Worm (Caenorhabditis elegans) whole organism, L4 larva: ENCODE measurements around the gene F49H12.2.
A peak's percentile ranks its signal among the peaks of the same experiment; 100 is the strongest.
"Not testable (repeated sequence)": the region's sequence is repeated elsewhere in the genome, so short reads cannot be mapped to it uniquely, and the experiment has no call there.

Experiments used
- D1046.2 ChIP-seq: fragments of 200-800 bp; sonication (Bioruptor generic); IDR thresholded peaks from 2 replicates; pipeline ENCODE4 v1.3.6; 2022; ENCODE audit warnings: missing genetic modification characterization, missing compliant biosample characterization
- F44E2.7 ChIP-seq: fragments of 200-800 bp; sonication (Bioruptor generic); IDR thresholded peaks from 2 replicates; pipeline ENCODE4 v2.1.2; 2022; ENCODE audit warnings: missing genetic modification characterization, missing compliant biosample characterization
- R02D3.7 ChIP-seq: fragments of 150-350 bp; sonication (generic microtip); optimal IDR thresholded peaks from 3 replicates; lab custom pipeline; 2014; ENCODE audit warnings: missing biosample characterization, missing genetic modification characterization
- T20F7.1 ChIP-seq: fragments of 200-800 bp; sonication (Bioruptor generic); optimal IDR thresholded peaks from 2 replicates; lab custom pipeline; 2018; ENCODE audit warnings: mild to moderate bottlenecking, missing genetic modification characterization, missing compliant biosample characterization
- T26A8.4 ChIP-seq: fragments of 200-800 bp; sonication (Bioruptor generic); IDR thresholded peaks from 2 replicates; pipeline ENCODE4 v1.3.6; 2022; ENCODE audit warnings: missing genetic modification characterization, missing compliant biosample characterization
- Y48G9A.11 ChIP-seq: fragments of 200-800 bp; sonication (Bioruptor generic); IDR thresholded peaks from 2 replicates; pipeline ENCODE4 v1.3.6; 2022; ENCODE audit warnings: missing genetic modification reagents, missing genetic modification characterization, missing compliant biosample characterization
- Y75B8A.6 ChIP-seq: fragments of 200-800 bp; sonication (Bioruptor generic); IDR thresholded peaks from 2 replicates; pipeline ENCODE4 v1.3.6; 2022; ENCODE audit warnings: missing genetic modification reagents, missing genetic modification characterization, missing compliant biosample characterization
- ZK337.2 ChIP-seq: fragments of 200-800 bp; sonication (Bioruptor generic); IDR thresholded peaks from 2 replicates; pipeline ENCODE4 v1.3.6; 2022; ENCODE audit warnings: missing genetic modification reagents, missing genetic modification characterization, missing compliant biosample characterization
- aly-2 ChIP-seq: sonication (generic microtip); optimal IDR thresholded peaks from 2 replicates; lab custom pipeline; 2018; ENCODE audit warnings: missing biosample characterization, missing genetic modification characterization
- ama-1 ChIP-seq: fragments of 150-350 bp; optimal IDR thresholded peaks from 2 replicates; lab custom pipeline; 2014; ENCODE audit warnings: inconsistent platforms, mixed read lengths
- ceh-44 ChIP-seq: fragments of 200-800 bp; sonication (Bioruptor generic); IDR thresholded peaks from 2 replicates; pipeline ENCODE4 v1.3.6; 2022; ENCODE audit warnings: missing genetic modification reagents, missing genetic modification characterization, missing compliant biosample characterization
- ceh-62 ChIP-seq: sonication (generic microtip); optimal IDR thresholded peaks from 2 replicates; lab custom pipeline; 2017; ENCODE audit warnings: missing biosample characterization, missing genetic modification characterization
- ces-1 ChIP-seq: fragments of 150-350 bp; sonication (generic microtip); optimal IDR thresholded peaks from 4 replicates; lab custom pipeline; 2014; ENCODE audit warnings: missing biosample characterization, missing genetic modification reagents, missing genetic modification characterization
- daf-8 ChIP-seq: fragments of 200-800 bp; sonication (Bioruptor generic); IDR thresholded peaks from 2 replicates; pipeline ENCODE4 v1.3.6; 2022; ENCODE audit warnings: missing genetic modification characterization, missing compliant biosample characterization
- dmd-9 ChIP-seq: fragments of 200-800 bp; sonication (Bioruptor generic); IDR thresholded peaks from 2 replicates; pipeline ENCODE4 v1.3.6; 2022; ENCODE audit warnings: missing genetic modification reagents, missing genetic modification characterization, missing compliant biosample characterization
- dve-1 ChIP-seq: sonication (generic microtip); optimal IDR thresholded peaks from 2 replicates; lab custom pipeline; 2017; ENCODE audit warnings: antibody characterized with exemption, mild to moderate bottlenecking, missing genetic modification characterization, missing compliant biosample characterization; ENCODE audit not compliant: insufficient read depth
- egl-43 ChIP-seq: fragments of 200-800 bp; sonication (Bioruptor generic); IDR thresholded peaks from 2 replicates; pipeline ENCODE4 v1.3.6; 2022; ENCODE audit warnings: missing genetic modification reagents, missing genetic modification characterization, missing compliant biosample characterization
- hlh-11 ChIP-seq: fragments of 200-800 bp; sonication (Bioruptor generic); optimal IDR thresholded peaks from 2 replicates; lab custom pipeline; 2018; ENCODE audit warnings: mild to moderate bottlenecking, missing genetic modification characterization, missing compliant biosample characterization
- jun-1 ChIP-seq: fragments of 150-350 bp; optimal IDR thresholded peaks from 2 replicates; lab custom pipeline; 2014; ENCODE audit warnings: missing biosample characterization, missing genetic modification reagents, missing genetic modification characterization
- lim-7 ChIP-seq: fragments of 200-800 bp; sonication (Bioruptor generic); IDR thresholded peaks from 2 replicates; pipeline ENCODE4 v1.3.6; 2022; ENCODE audit warnings: missing genetic modification characterization, missing compliant biosample characterization
- lin-13 ChIP-seq: fragments of 150-350 bp; optimal IDR thresholded peaks from 2 replicates; lab custom pipeline; 2014; ENCODE audit warnings: missing biosample characterization, missing genetic modification reagents, missing genetic modification characterization
- madf-5 ChIP-seq, 2 experiments: fragments of 200-800 bp; sonication (Bioruptor generic); IDR thresholded peaks; 2 replicates each; pipeline ENCODE4 v1.3.6; 2022; ENCODE audit warnings: missing compliant biosample characterization in 2 of 2, missing genetic modification characterization in 2 of 2
- madf-9 ChIP-seq: fragments of 200-800 bp; sonication (Bioruptor generic); conservative IDR thresholded peaks from 2 replicates; pipeline ENCODE4 v1.3.6; 2022; ENCODE audit warnings: missing genetic modification reagents, missing genetic modification characterization, missing compliant biosample characterization
- mdl-1 ChIP-seq, 2 experiments: fragments of 150-350 bp in 1 of 2; sonication (generic microtip) in 1 of 2; optimal IDR thresholded peaks; 2 replicates each; lab custom pipeline; 2014 to 2017; ENCODE audit warnings: missing biosample characterization in 2 of 2, missing genetic modification characterization in 2 of 2
- mdt-29 ChIP-seq: fragments of 200-800 bp; sonication (Bioruptor generic); IDR thresholded peaks from 2 replicates; pipeline ENCODE4 v1.3.6; 2022; ENCODE audit warnings: missing genetic modification reagents, missing genetic modification characterization, missing compliant biosample characterization
- mxl-2 ChIP-seq: fragments of 200-800 bp; sonication (Bioruptor generic); conservative IDR thresholded peaks from 2 replicates; pipeline ENCODE4 v1.3.6; 2022; ENCODE audit warnings: missing genetic modification reagents, missing genetic modification characterization, missing compliant biosample characterization
- nhr-10 ChIP-seq: fragments of 150-350 bp; optimal IDR thresholded peaks from 2 replicates; lab custom pipeline; 2014; ENCODE audit warnings: missing biosample characterization, missing genetic modification characterization
- nhr-237 ChIP-seq: sonication (generic microtip); optimal IDR thresholded peaks from 2 replicates; lab custom pipeline; 2017; ENCODE audit warnings: missing biosample characterization, missing genetic modification characterization
- nhr-25 ChIP-seq: sonication (generic microtip); optimal IDR thresholded peaks from 2 replicates; lab custom pipeline; 2017; ENCODE audit warnings: missing genetic modification characterization, mild to moderate bottlenecking, missing compliant biosample characterization, antibody characterized with exemption, moderate library complexity, borderline replicate concordance; ENCODE audit not compliant: insufficient read depth
- nhr-42 ChIP-seq: fragments of 200-800 bp; sonication (Bioruptor generic); IDR thresholded peaks from 2 replicates; pipeline ENCODE4 v1.3.6; 2022; ENCODE audit warnings: missing genetic modification characterization, missing compliant biosample characterization
- nhr-6 ChIP-seq: fragments of 150-350 bp; optimal IDR thresholded peaks from 2 replicates; lab custom pipeline; 2014; ENCODE audit warnings: missing biosample characterization, missing genetic modification characterization
- nhr-76 ChIP-seq: fragments of 150-350 bp; optimal IDR thresholded peaks from 2 replicates; lab custom pipeline; 2014; ENCODE audit warnings: missing biosample characterization, missing genetic modification characterization
- nhr-77 ChIP-seq: fragments of 150-350 bp; optimal IDR thresholded peaks from 2 replicates; lab custom pipeline; 2014; ENCODE audit warnings: missing biosample characterization, missing genetic modification characterization
- pha-4 ChIP-seq, 2 experiments: fragments of 150-350 bp in 1 of 2; fragments of 200-800 bp in 1 of 2; sonication (Bioruptor generic) in 1 of 2; IDR thresholded peaks in 1 of 2; optimal IDR thresholded peaks in 1 of 2; 2 replicates each; pipeline versions ENCODE4 v1.3.6 to Lab custom; 2014 to 2022; ENCODE audit warnings: missing genetic modification characterization in 2 of 2, missing genetic modification reagents in 2 of 2, missing biosample characterization in 1 of 2, missing compliant biosample characterization in 1 of 2
- php-3 ChIP-seq: fragments of 200-800 bp; sonication (Bioruptor generic); IDR thresholded peaks from 2 replicates; pipeline ENCODE4 v1.3.6; 2022; ENCODE audit warnings: missing genetic modification reagents, missing genetic modification characterization, missing compliant biosample characterization
- pqm-1 ChIP-seq: sonication (generic microtip); optimal IDR thresholded peaks from 2 replicates; lab custom pipeline; 2017; ENCODE audit warnings: missing biosample characterization, missing genetic modification characterization
- sdz-12 ChIP-seq: fragments of 200-800 bp; sonication (Bioruptor generic); optimal IDR thresholded peaks from 2 replicates; lab custom pipeline; 2018; ENCODE audit warnings: mild to moderate bottlenecking, missing genetic modification characterization, missing compliant biosample characterization
- set-16 ChIP-seq: fragments of 200-800 bp; sonication (Bioruptor generic); IDR thresholded peaks from 2 replicates; pipeline ENCODE4 v1.3.6; 2022; ENCODE audit warnings: missing genetic modification reagents, missing genetic modification characterization, missing compliant biosample characterization
- skn-1 ChIP-seq: fragments of 150-350 bp; optimal IDR thresholded peaks from 2 replicates; lab custom pipeline; 2014; ENCODE audit warnings: missing biosample characterization, missing genetic modification characterization
- tag-97 ChIP-seq: fragments of 200-800 bp; sonication (Bioruptor generic); IDR thresholded peaks from 2 replicates; pipeline ENCODE4 v1.3.6; 2022; ENCODE audit warnings: missing genetic modification characterization, missing compliant biosample characterization
- tra-1 ChIP-seq: fragments of 200-800 bp; sonication (Bioruptor generic); IDR thresholded peaks from 2 replicates; pipeline ENCODE4 v1.3.6; 2022; ENCODE audit warnings: missing genetic modification reagents, missing genetic modification characterization, missing compliant biosample characterization
- zfp-2 ChIP-seq: sonication (generic microtip); optimal IDR thresholded peaks from 2 replicates; lab custom pipeline; 2016; ENCODE audit warnings: mild to moderate bottlenecking, missing genetic modification characterization, missing compliant biosample characterization
- zip-11 ChIP-seq: fragments of 200-800 bp; sonication (Bioruptor generic); IDR thresholded peaks from 2 replicates; pipeline ENCODE4 v1.3.6; 2022; ENCODE audit warnings: missing genetic modification characterization, missing compliant biosample characterization

F49H12.2 gene

DNA sequence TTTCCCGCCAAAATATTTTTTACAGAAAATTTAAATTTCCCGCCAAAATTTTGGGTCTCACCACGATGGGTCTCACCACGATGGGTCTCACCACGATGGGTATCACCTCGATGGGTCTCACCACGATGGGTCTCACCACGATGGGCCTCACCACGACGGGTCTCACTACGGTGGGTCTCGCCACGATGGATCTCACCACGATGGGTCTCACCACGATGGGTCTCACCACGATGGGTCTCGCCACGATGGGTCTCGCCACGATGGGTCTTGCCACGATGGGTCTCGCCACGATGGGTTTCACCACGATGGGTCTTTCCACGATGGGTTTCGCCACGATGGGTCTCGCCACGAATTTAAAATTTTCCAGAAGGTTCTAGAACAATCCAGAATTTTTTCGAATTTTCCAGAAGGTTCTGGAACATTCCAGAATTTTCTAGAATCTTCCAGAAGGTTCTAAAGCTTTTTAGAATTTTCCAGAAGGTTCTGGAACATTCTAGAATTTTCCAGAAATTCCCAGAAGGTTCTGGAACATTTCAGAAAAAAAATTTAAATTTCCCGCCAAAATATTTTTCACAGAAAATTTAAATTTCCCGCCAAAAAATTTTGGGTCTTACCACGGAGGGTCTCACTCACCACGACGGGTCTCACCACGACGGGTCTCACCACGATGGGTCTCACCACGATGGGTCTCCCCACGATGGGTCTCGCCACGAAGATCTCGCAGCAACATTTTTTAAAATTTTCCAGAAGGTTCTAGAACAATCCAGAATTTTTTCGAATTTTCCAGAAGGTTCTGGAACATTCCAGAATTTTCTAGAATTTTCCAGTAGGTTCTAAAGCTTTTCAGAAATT lies 26.4 kb upstream of the F49H12.2 start:
- TF ChIP-seq tra-1 (0 out of 2 replicates have a peak, but pooled peaks have one; percentile 11), php-3 (GFP tag; lab: Robert Waterston, UW) (0 out of 2 replicates have a peak, but pooled peaks have one; percentile 37), ZK337.2 (GFP tag; lab: Robert Waterston, UW) (peak; percentile 36; the same call in 1 of the 2 replicates), F44E2.7 (peak; percentile 42; the same call in 1 of the 2 replicates), Y48G9A.11 (0 out of 2 replicates have a peak, but pooled peaks have one; percentile 8), madf-5 (GFP tag; IDR thresholded peaks at IDR 0.05; lab: Robert Waterston, UW) (peak; percentile 15 to 58; a peak in 2 of 4 replicates), T26A8.4 (GFP tag; lab: Robert Waterston, UW) (0 out of 2 replicates have a peak, but pooled peaks have one; percentile 29), dmd-9 (GFP tag; lab: Robert Waterston, UW) (peak; percentile 65; the same call in 1 of the 2 replicates), ceh-44 (GFP tag; lab: Robert Waterston, UW) (0 out of 2 replicates have a peak, but pooled peaks have one; percentile 49), set-16 (GFP tag; lab: Robert Waterston, UW) (peak; percentile 87), madf-9 (GFP tag; lab: Robert Waterston, UW) (0 out of 2 replicates have a peak, but pooled peaks have one; percentile 25), egl-43 (peak; percentile 54; the same call in 1 of the 2 replicates), lim-7 (peak; percentile 65; the same call in 1 of the 2 replicates), Y75B8A.6 (GFP tag; lab: Robert Waterston, UW) (0 out of 2 replicates have a peak, but pooled peaks have one; percentile 16), D1046.2 (peak; percentile 75; the same call in 1 of the 2 replicates), nhr-42 (GFP tag; lab: Robert Waterston, UW) (peak; percentile 81; the same call in 1 of the 2 replicates), zip-11 (GFP tag; lab: Robert Waterston, UW) (0 out of 2 replicates have a peak, but pooled peaks have one; percentile 34), pha-4 (GFP tag; IDR thresholded peaks at IDR 0.05; lab: Robert Waterston, UW) (0 out of 2 replicates have a peak, but pooled peaks have one; percentile 14), tag-97 (GFP tag; lab: Robert Waterston, UW) (0 out of 2 replicates have a peak, but pooled peaks have one; percentile 30)
- not testable (repeated sequence) for TF ChIP-seq pha-4 (tag; optimal IDR thresholded peaks at IDR 0.05; lab: Kevin White, UChicago)

DNA sequence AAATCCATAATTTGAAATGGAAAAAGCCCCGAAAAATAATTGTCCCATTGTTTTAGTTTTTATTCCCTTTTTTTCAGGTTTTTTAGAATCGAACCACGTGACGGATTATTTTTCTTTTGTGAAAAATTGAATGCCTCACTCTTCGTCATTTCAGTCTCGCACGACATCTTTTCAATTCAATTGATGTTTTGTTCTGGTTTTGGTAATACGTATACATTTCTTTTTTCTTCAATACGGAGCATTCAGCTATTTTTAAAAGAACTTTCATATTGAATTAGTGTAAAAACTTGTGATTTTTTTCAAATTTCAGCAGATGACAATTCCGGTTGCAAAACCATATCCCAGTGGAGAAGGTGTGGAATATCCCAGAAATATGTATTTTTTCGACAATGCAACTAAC lies 20.4 kb upstream of the F49H12.2 start, which contains the start of gene F49H12.7:
Gene F49H12.7 (plus strand): TSS at position 301 of the 400 bp plus-strand sequence.
- TF ChIP-seq sdz-12 (GFP tag; lab: Kevin White, UChicago), result no peak
- TF ChIP-seq ceh-44 (GFP tag; lab: Robert Waterston, UW), result no peak
- TF ChIP-seq ceh-62 (tag; lab: Kevin White, UChicago), result no peak
- no peak for TF ChIP-seq ces-1 (GFP tag; lab: Kevin White, UChicago)
- TF ChIP-seq skn-1, result no peak
- peak; percentile 4 for TF ChIP-seq dve-1 (tag; lab: Kevin White, UChicago)
- TF ChIP-seq mxl-2, result no peak
- no peak for TF ChIP-seq T20F7.1
- TF ChIP-seq nhr-77 (tag; lab: Kevin White, UChicago), result no peak

DNA sequence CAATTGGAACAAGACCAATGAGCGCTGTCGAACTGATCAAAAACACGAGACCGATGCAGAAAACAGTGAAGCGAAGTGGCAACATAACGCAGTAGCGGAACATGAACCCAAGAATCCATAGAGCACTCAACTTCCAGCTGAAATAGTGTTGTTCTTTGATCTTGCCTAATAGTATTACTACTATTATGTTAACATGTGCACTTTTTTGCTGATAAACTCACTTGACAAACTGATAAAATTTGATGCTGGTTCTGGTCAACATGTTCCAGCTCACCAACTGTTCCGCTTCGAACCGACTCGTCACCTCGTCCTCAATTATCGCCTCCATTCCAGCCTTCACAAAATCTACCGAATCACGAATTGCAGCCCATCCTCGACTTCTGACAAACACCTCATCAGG lies 16.8 kb upstream of the F49H12.2 start:
- no peak for TF ChIP-seq jun-1 (tag; lab: Kevin White, UChicago)
- no peak for TF ChIP-seq lin-13 (GFP tag; lab: Kevin White, UChicago)
- TF ChIP-seq zfp-2 (tag; lab: Kevin White, UChicago), result no peak
- no peak for TF ChIP-seq daf-8 (GFP tag; lab: Robert Waterston, UW)
- no peak for TF ChIP-seq R02D3.7 (tag; lab: Kevin White, UChicago)
- no peak for TF ChIP-seq nhr-25 (tag; lab: Kevin White, UChicago)
- TF ChIP-seq ama-1 (lab: Kevin White, UChicago), result no peak
- peak; percentile 48 for TF ChIP-seq dve-1 (tag; lab: Kevin White, UChicago)
- no peak for TF ChIP-seq nhr-6 (tag; lab: Kevin White, UChicago)
- no peak for TF ChIP-seq nhr-42 (GFP tag; lab: Robert Waterston, UW)
- TF ChIP-seq mdl-1 (tag; optimal IDR thresholded peaks at IDR 0.05; lab: Kevin White, UChicago), result peak in 1 of 2 experiments; percentile 17
- TF ChIP-seq sdz-12 (GFP tag; lab: Kevin White, UChicago), result no peak
- peak; percentile 51 for TF ChIP-seq pqm-1 (tag; lab: Kevin White, UChicago)
- no peak for TF ChIP-seq set-16 (GFP tag; lab: Robert Waterston, UW)
- no peak for TF ChIP-seq nhr-10 (tag; lab: Kevin White, UChicago)
- no peak for TF ChIP-seq mdt-29 (GFP tag; lab: Robert Waterston, UW)
- TF ChIP-seq aly-2 (tag; lab: Kevin White, UChicago), result no peak
- TF ChIP-seq hlh-11 (tag; lab: Kevin White, UChicago), result peak; percentile 53
- TF ChIP-seq nhr-76 (tag; lab: Kevin White, UChicago), result no peak
- TF ChIP-seq ces-1 (GFP tag; lab: Kevin White, UChicago), result no peak
- no peak for TF ChIP-seq Y48G9A.11
- TF ChIP-seq nhr-237 (tag; lab: Kevin White, UChicago), result no peak
- TF ChIP-seq php-3 (GFP tag; lab: Robert Waterston, UW), result no peak
- no peak for TF ChIP-seq dmd-9 (GFP tag; lab: Robert Waterston, UW)
- TF ChIP-seq F44E2.7, result no peak
